Worm (Caenorhabditis elegans): ENCODE measurements around the gene C14A4.8.
A peak's percentile ranks its signal among the peaks of the same experiment; 100 is the strongest.

C14A4.8 gene

DNA sequence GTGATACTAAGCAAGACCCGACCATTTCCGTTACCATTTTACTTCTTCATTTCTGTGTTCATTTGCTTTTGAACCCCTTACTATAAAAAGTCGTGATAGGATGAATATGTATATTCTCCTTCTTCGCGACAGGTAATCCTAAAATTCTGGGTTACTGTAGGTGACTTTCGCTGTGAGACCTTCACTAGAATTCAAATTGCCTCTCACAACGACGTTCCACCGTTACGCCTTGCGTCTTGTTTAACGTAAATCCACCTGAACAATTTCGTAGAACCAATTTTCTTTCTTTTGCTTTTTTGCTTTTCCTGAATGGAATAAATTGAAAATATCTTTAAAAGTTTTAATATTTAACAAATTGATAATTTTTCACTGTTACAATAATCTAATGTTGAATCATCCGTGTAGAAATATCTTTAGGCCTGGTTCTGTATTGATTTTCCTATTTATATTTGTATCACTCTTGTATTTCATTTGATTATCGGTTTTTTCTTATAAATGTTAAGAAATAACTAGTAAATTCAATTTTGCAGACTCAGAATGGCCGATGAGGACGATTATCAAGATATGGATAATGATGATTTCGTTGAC is 19.0 kb downstream of the C14A4.8 start, which contains the start of gene rpb-6 (continued):
- TF ChIP-seq gei-17 (GFP tag; optimal IDR thresholded peaks at IDR 0.05) (no peak), die-1 (tag; optimal IDR thresholded peaks at IDR 0.05) (no peak), F39B2.1 (GFP tag; IDR thresholded peaks at IDR 0.05) (no peak), unc-130 (GFP tag; optimal IDR thresholded peaks at IDR 0.05) (no peak), Y79H2A.3 (GFP tag; conservative IDR thresholded peaks at IDR 0.05) (no peak), dox-1 (GFP tag; IDR thresholded peaks at IDR 0.05) (no peak), F10E7.11 (tag; optimal IDR thresholded peaks at IDR 0.05) (no peak), T07F8.4 (tag; optimal IDR thresholded peaks at IDR 0.05) (no peak), aptf-2 (GFP tag; conservative IDR thresholded peaks at IDR 0.05) (no peak), lin-35 (GFP tag; optimal IDR thresholded peaks at IDR 0.05) (no peak), nhr-120 (GFP tag; IDR thresholded peaks at IDR 0.05) (no peak), Y53F4B.3 (GFP tag; IDR thresholded peaks at IDR 0.05) (no peak), egl-44 (GFP tag; IDR thresholded peaks at IDR 0.05) (no peak), mel-28 (tag; optimal IDR thresholded peaks at IDR 0.05; ENCODE audit: borderline replicate concordance) (no peak), hmg-1.2 (GFP tag; IDR thresholded peaks at IDR 0.05) (no peak), pha-4 (tag; optimal IDR thresholded peaks at IDR 0.05) (no peak), nfyb-1 (GFP tag; IDR thresholded peaks at IDR 0.05) (no peak), hmg-20 (GFP tag; IDR thresholded peaks at IDR 0.05) (no peak), ztf-25 (GFP tag; IDR thresholded peaks at IDR 0.05) (no peak), madf-10 (tag; optimal IDR thresholded peaks at IDR 0.05) (no peak), madf-6 (GFP tag; IDR thresholded peaks at IDR 0.05) (peak; percentile 49; the same call in 1 of the 2 replicates), efl-1 (GFP tag; optimal IDR thresholded peaks at IDR 0.05) (peak; percentile 40), lin-54 (GFP tag; optimal IDR thresholded peaks at IDR 0.05) (peak; percentile 67)

DNA sequence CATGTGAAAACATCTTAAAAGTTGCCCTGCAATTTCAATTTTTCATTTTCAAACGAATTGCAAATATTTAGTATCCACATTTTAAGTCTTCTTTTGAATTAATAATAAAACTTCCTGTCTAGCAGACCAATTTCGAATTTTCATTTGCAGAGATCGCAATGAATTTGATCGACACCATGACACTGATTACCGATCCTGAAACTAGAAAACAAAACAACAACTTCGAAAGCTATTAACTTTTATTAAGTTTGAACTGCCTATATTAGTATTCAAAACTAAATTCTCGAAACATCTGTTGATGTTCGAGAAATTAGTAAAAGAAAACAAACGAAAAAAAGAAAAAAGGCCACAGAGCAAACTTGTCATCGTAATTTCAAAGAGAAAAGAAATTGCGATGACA is 23.8 kb downstream of the C14A4.8 start:
- no peak for TF ChIP-seq atf-7 (tag; optimal IDR thresholded peaks at IDR 0.05)
- TF ChIP-seq C17E4.6 (GFP tag; IDR thresholded peaks at IDR 0.05) = no peak
- TF ChIP-seq akir-1 (GFP tag; optimal IDR thresholded peaks at IDR 0.05) = no peak
- TF ChIP-seq ama-1 (optimal IDR thresholded peaks at IDR 0.05) = no peak
- TF ChIP-seq ama-1 (GFP tag; optimal IDR thresholded peaks at IDR 0.05) = peak in 1 of 2 experiments; percentile 67
- TF ChIP-seq snpc-1.1 (tag; optimal IDR thresholded peaks at IDR 0.05; ENCODE audit: insufficient read depth) = no peak
- no peak for TF ChIP-seq lin-40 (tag; optimal IDR thresholded peaks at IDR 0.05)
- peak; percentile 18 for TF ChIP-seq him-1 (tag; optimal IDR thresholded peaks at IDR 0.05)
- TF ChIP-seq F52B5.7 (tag; optimal IDR thresholded peaks at IDR 0.05) = no peak
- no peak for TF ChIP-seq F22D6.2 (tag; optimal IDR thresholded peaks at IDR 0.05)
- TF ChIP-seq nhr-120 (GFP tag; IDR thresholded peaks at IDR 0.05) = no peak
- 0 out of 2 replicates have a peak, but pooled peaks have one; percentile 15 for TF ChIP-seq ceh-91 (GFP tag; IDR thresholded peaks at IDR 0.05)
- no peak for TF ChIP-seq T07F8.4 (tag; optimal IDR thresholded peaks at IDR 0.05)
- TF ChIP-seq lir-1 (GFP tag; conservative IDR thresholded peaks at IDR 0.05) = no peak
- TF ChIP-seq hlh-12 (tag; optimal IDR thresholded peaks at IDR 0.05) = no peak
- TF ChIP-seq aptf-2 (GFP tag; conservative IDR thresholded peaks at IDR 0.05) = no peak
- TF ChIP-seq B0019.2 (GFP tag; conservative IDR thresholded peaks at IDR 0.05) = no peak
- peak; percentile 60 for TF ChIP-seq madf-6 (GFP tag; IDR thresholded peaks at IDR 0.05)
- TF ChIP-seq lin-54 (GFP tag; optimal IDR thresholded peaks at IDR 0.05) = peak; percentile 24
- TF ChIP-seq hrde-1 (tag; optimal IDR thresholded peaks at IDR 0.05; ENCODE audit: borderline replicate concordance) = peak; percentile 87
- 0 out of 2 replicates have a peak, but pooled peaks have one; percentile 15 for TF ChIP-seq attf-6 (GFP tag; IDR thresholded peaks at IDR 0.05)
- TF ChIP-seq nfya-1 (tag; optimal IDR thresholded peaks at IDR 0.05; ENCODE audit: borderline replicate concordance, insufficient read depth) = no peak
- peak; percentile 33 for TF ChIP-seq snpc-4 (GFP tag; optimal IDR thresholded peaks at IDR 0.05)
- no peak for TF ChIP-seq snpc-4 (tag; optimal IDR thresholded peaks at IDR 0.05)
- no peak for TF ChIP-seq ztf-3 (GFP tag; optimal IDR thresholded peaks at IDR 0.05)
- peak; percentile 35 for TF ChIP-seq snpc-1.3 (tag; optimal IDR thresholded peaks at IDR 0.05; ENCODE audit: insufficient read depth)
- peak; percentile 10; the same call in 1 of the 2 replicates for TF ChIP-seq ekl-4 (GFP tag; IDR thresholded peaks at IDR 0.05)
- TF ChIP-seq tbp1 (GFP tag; optimal IDR thresholded peaks at IDR 0.05) = no peak
- TF ChIP-seq rcor-1 (GFP tag; IDR thresholded peaks at IDR 0.05) = 0 out of 2 replicates have a peak, but pooled peaks have one; percentile 19

All from whole organism, young adult.